Fruit fly (Drosophila melanogaster) whole organism, embryonic: ENCODE results near the gene upd2.

Experiments used
- CG10543 ChIP-seq: fragments of 200-800 bp; sonication (Bioruptor generic); optimal IDR thresholded peaks from 3 replicates; lab custom pipeline; 2017; ENCODE audit warnings: missing biosample characterization, mild to moderate bottlenecking, missing genetic modification characterization, moderate library complexity
- CG11695 ChIP-seq: fragments of 200-800 bp; sonication (Bioruptor generic); IDR thresholded peaks from 3 replicates; pipeline ENCODE4 v1.3.6; 2022; ENCODE audit warnings: missing biosample characterization, missing genetic modification characterization
- CG12104 ChIP-seq: fragments of 200-800 bp; sonication (Bioruptor generic); optimal IDR thresholded peaks from 3 replicates; lab custom pipeline; 2016; ENCODE audit warnings: missing biosample characterization, missing genetic modification characterization
- CG12155 ChIP-seq: fragments of 200-800 bp; sonication (Bioruptor generic); optimal IDR thresholded peaks from 3 replicates; lab custom pipeline; 2016; ENCODE audit warnings: missing biosample characterization, missing genetic modification characterization
- CG12219 ChIP-seq: fragments of 200-800 bp; sonication (Bioruptor generic); optimal IDR thresholded peaks from 3 replicates; lab custom pipeline; 2018; ENCODE audit warnings: missing biosample characterization, mild to moderate bottlenecking, missing genetic modification characterization
- CG12769 ChIP-seq: fragments of 200-800 bp; sonication (Bioruptor generic); optimal IDR thresholded peaks from 2 replicates; lab custom pipeline; 2019; ENCODE audit warnings: missing biosample characterization, mild to moderate bottlenecking, missing genetic modification characterization, moderate library complexity
- CG12942 ChIP-seq: fragments of 200-800 bp; sonication (Bioruptor generic); optimal IDR thresholded peaks from 3 replicates; lab custom pipeline; 2016; ENCODE audit warnings: missing biosample characterization, missing genetic modification characterization
- CG14965 ChIP-seq: fragments of 200-800 bp; sonication (Bioruptor generic); optimal IDR thresholded peaks from 2 replicates; lab custom pipeline; 2016; ENCODE audit warnings: missing biosample characterization, missing genetic modification characterization, borderline replicate concordance
- CG2199 ChIP-seq: fragments of 200-800 bp; sonication (Bioruptor generic); IDR thresholded peaks from 3 replicates; pipeline ENCODE4 v1.3.6; 2022; ENCODE audit warnings: missing biosample characterization, missing genetic modification characterization
- CG3163 ChIP-seq: fragments of 200-800 bp; sonication (Bioruptor generic); optimal IDR thresholded peaks from 3 replicates; lab custom pipeline; 2016; ENCODE audit warnings: missing biosample characterization, missing genetic modification characterization
- CG34224 ChIP-seq: fragments of 200-800 bp; sonication (Bioruptor generic); IDR thresholded peaks from 3 replicates; pipeline ENCODE4 v1.3.6; 2022; ENCODE audit warnings: missing biosample characterization, missing genetic modification characterization; ENCODE audit not compliant: partially characterized antibody
- CG34376 ChIP-seq: fragments of 200-800 bp; sonication (Bioruptor generic); optimal IDR thresholded peaks from 2 replicates; lab custom pipeline; 2018; ENCODE audit warnings: missing biosample characterization, mild to moderate bottlenecking, missing genetic modification characterization
- CG34422 ChIP-seq: fragments of 200-800 bp; sonication (Bioruptor generic); IDR thresholded peaks from 3 replicates; pipeline ENCODE4 v1.3.6; 2022; ENCODE audit warnings: missing biosample characterization, missing genetic modification characterization
- CG6175 ChIP-seq: fragments of 200-800 bp; sonication (Bioruptor generic); IDR thresholded peaks from 3 replicates; pipeline ENCODE4 v1.3.6; 2022; ENCODE audit warnings: missing biosample characterization, missing genetic modification characterization
- CG7372 ChIP-seq: fragments of 200-800 bp; sonication (Bioruptor generic); IDR thresholded peaks from 2 replicates; pipeline ENCODE4 v1.3.6; 2022; ENCODE audit warnings: missing biosample characterization, missing genetic modification characterization
- CG8290 ChIP-seq, 3 experiments: fragments of 200-800 bp; sonication (Bioruptor generic); optimal IDR thresholded peaks; 2 replicates each; lab custom pipeline; 2016 to 2019; ENCODE audit warnings: missing biosample characterization in 3 of 3, missing genetic modification characterization in 3 of 3, mild to moderate bottlenecking in 2 of 3, moderate library complexity in 1 of 3
- CG9727 ChIP-seq: fragments of 200-800 bp; sonication (Bioruptor generic); optimal IDR thresholded peaks from 3 replicates; lab custom pipeline; 2017; ENCODE audit warnings: missing biosample characterization, mild to moderate bottlenecking, missing genetic modification characterization
- Dbx ChIP-seq: fragments of 200-800 bp; sonication (Bioruptor generic); IDR thresholded peaks from 3 replicates; pipeline ENCODE4 v1.3.6; 2022; ENCODE audit warnings: missing biosample characterization, missing genetic modification characterization
- Dfd ChIP-seq, 2 experiments: fragments of >200 bp; optimal IDR thresholded peaks; 2 replicates each; lab custom pipeline; 2017; ENCODE audit warnings: missing biosample characterization in 2 of 2, missing genetic modification characterization in 2 of 2
- Doc3 ChIP-seq: fragments of 200-800 bp; sonication (Bioruptor generic); IDR thresholded peaks from 3 replicates; pipeline ENCODE4 v1.3.6; 2022; ENCODE audit warnings: missing biosample characterization, missing genetic modification characterization; ENCODE audit not compliant: partially characterized antibody
- Ets65A ChIP-seq: fragments of 200-800 bp; sonication (Bioruptor generic); peaks from one replicate; lab custom pipeline; 2016; ENCODE audit warnings: missing biosample characterization, missing genetic modification characterization
- HmgZ ChIP-seq: fragments of 200-800 bp; sonication (Bioruptor generic); optimal IDR thresholded peaks from 2 replicates; lab custom pipeline; 2018; ENCODE audit warnings: missing biosample characterization, mild to moderate bottlenecking, missing genetic modification characterization
- Hr78 ChIP-seq, 2 experiments: fragments of 200-800 bp in 1 of 2; fragments of >200 bp in 1 of 2; sonication (Bioruptor generic) in 1 of 2; optimal IDR thresholded peaks; 2 replicates each; lab custom pipeline; 2017 to 2019; ENCODE audit warnings: missing biosample characterization in 2 of 2, missing genetic modification characterization in 2 of 2, mild to moderate bottlenecking in 1 of 2, moderate library complexity in 1 of 2
- Med ChIP-seq: fragments of 200-800 bp; sonication (Bioruptor generic); peaks from one replicate; lab custom pipeline; 2016; ENCODE audit warnings: missing biosample characterization, missing genetic modification characterization, mild to moderate bottlenecking, inconsistent platforms, moderate library complexity
- Nf-YC ChIP-seq: fragments of 200-800 bp; optimal IDR thresholded peaks from 3 replicates; lab custom pipeline; 2019; ENCODE audit warnings: missing biosample characterization, mild to moderate bottlenecking, missing genetic modification characterization, moderate library complexity
- Pdp1 ChIP-seq, 2 experiments: fragments of 200-800 bp; sonication (Bioruptor generic); optimal IDR thresholded peaks; 3 replicates each; lab custom pipeline; 2016; ENCODE audit warnings: missing biosample characterization in 2 of 2, missing genetic modification characterization in 2 of 2, mild to moderate bottlenecking in 1 of 2, moderate library complexity in 1 of 2
- Scr ChIP-seq: fragments of 200-800 bp; sonication (Bioruptor generic); IDR thresholded peaks from 2 replicates; pipeline ENCODE4 v1.3.6; 2022; ENCODE audit warnings: missing biosample characterization, missing genetic modification characterization; ENCODE audit not compliant: partially characterized antibody
- az2 ChIP-seq: fragments of 200-800 bp; sonication (Bioruptor generic); optimal IDR thresholded peaks from 3 replicates; lab custom pipeline; 2016; ENCODE audit warnings: missing biosample characterization, missing genetic modification characterization
- cg ChIP-seq: fragments of 200-800 bp; sonication (Bioruptor generic); optimal IDR thresholded peaks from 3 replicates; lab custom pipeline; 2019; ENCODE audit warnings: missing biosample characterization, mild to moderate bottlenecking, missing genetic modification characterization, moderate library complexity
- crol ChIP-seq: fragments of 200-800 bp; sonication (Bioruptor generic); IDR thresholded peaks from 2 replicates; pipeline ENCODE4 v1.3.6; 2022; ENCODE audit warnings: missing biosample characterization, missing genetic modification characterization
- dmrt11E ChIP-seq: fragments of 200-800 bp; sonication (Bioruptor generic); optimal IDR thresholded peaks from 3 replicates; lab custom pipeline; 2018; ENCODE audit warnings: missing biosample characterization, mild to moderate bottlenecking, missing genetic modification characterization, moderate library complexity
- exex ChIP-seq: fragments of 200-800 bp; sonication (Bioruptor generic); optimal IDR thresholded peaks from 4 replicates; lab custom pipeline; 2018; ENCODE audit warnings: missing biosample characterization, mild to moderate bottlenecking, missing genetic modification characterization, moderate library complexity
- kay ChIP-seq: fragments of 200-800 bp; sonication (Bioruptor generic); optimal IDR thresholded peaks from 2 replicates; lab custom pipeline; 2016; ENCODE audit warnings: missing biosample characterization, missing genetic modification characterization
- lilli ChIP-seq: fragments of 200-800 bp; sonication (Bioruptor generic); optimal IDR thresholded peaks from 3 replicates; lab custom pipeline; 2016; ENCODE audit warnings: missing biosample characterization, missing genetic modification characterization
- mirr ChIP-seq: fragments of 200-800 bp; sonication (Bioruptor generic); optimal IDR thresholded peaks from 3 replicates; lab custom pipeline; 2018; ENCODE audit warnings: missing biosample characterization, mild to moderate bottlenecking, missing genetic modification characterization
- mld ChIP-seq: fragments of 200-800 bp; sonication (Bioruptor generic); IDR thresholded peaks from 3 replicates; pipeline ENCODE4 v1.3.6; 2022; ENCODE audit warnings: missing biosample characterization, missing genetic modification characterization; ENCODE audit not compliant: partially characterized antibody
- pan ChIP-seq, 4 experiments: fragments of >200 bp in 3 of 4; fragments of 200-800 bp in 1 of 4; sonication (Bioruptor generic) in 1 of 4; optimal IDR thresholded peaks in 3 of 4; IDR thresholded peaks in 1 of 4; 2 replicates each; pipeline versions ENCODE4 v1.3.6 to Lab custom; 2017 to 2022; ENCODE audit warnings: missing biosample characterization in 2 of 4, missing genetic modification characterization in 2 of 4, mixed read lengths in 1 of 4
- rib ChIP-seq: fragments of 200-800 bp; sonication (Bioruptor generic); IDR thresholded peaks from 2 replicates; pipeline ENCODE4 v1.3.6; 2022; ENCODE audit warnings: missing biosample characterization, missing genetic modification characterization
- sd ChIP-seq: fragments of 200-800 bp; sonication (Bioruptor generic); optimal IDR thresholded peaks from 3 replicates; lab custom pipeline; 2018; ENCODE audit warnings: missing biosample characterization, mild to moderate bottlenecking, missing genetic modification characterization, moderate library complexity
- sens ChIP-seq: fragments of 200-800 bp; sonication (Bioruptor generic); peaks from one replicate; lab custom pipeline; 2016; ENCODE audit warnings: missing biosample characterization, missing genetic modification characterization
- shn ChIP-seq: fragments of 200-800 bp; sonication (Bioruptor generic); optimal IDR thresholded peaks from 3 replicates; lab custom pipeline; 2016; ENCODE audit warnings: missing biosample characterization, missing genetic modification characterization
- sim ChIP-seq: fragments of 200-800 bp; sonication (Bioruptor generic); IDR thresholded peaks from 2 replicates; pipeline ENCODE4 v1.3.6; 2022; ENCODE audit warnings: missing biosample characterization, missing genetic modification characterization
- sna ChIP-seq: fragments of 200-800 bp; sonication (Bioruptor generic); IDR thresholded peaks from 2 replicates; pipeline ENCODE4 v1.3.6; 2022; ENCODE audit warnings: missing biosample characterization, missing genetic modification characterization; ENCODE audit not compliant: partially characterized antibody
- stc ChIP-seq: fragments of 200-800 bp; sonication (Bioruptor generic); IDR thresholded peaks from 2 replicates; pipeline ENCODE4 v1.3.6; 2022; ENCODE audit warnings: missing biosample characterization, missing genetic modification characterization
- unc-4 ChIP-seq: fragments of 200-800 bp; sonication (Bioruptor generic); IDR thresholded peaks from 2 replicates; pipeline ENCODE4 v1.3.6; 2022; ENCODE audit warnings: missing biosample characterization, missing genetic modification characterization; ENCODE audit not compliant: partially characterized antibody
- yki ChIP-seq: fragments of >200 bp; optimal IDR thresholded peaks from 3 replicates; lab custom pipeline; 2018
- z ChIP-seq: fragments of 200-800 bp; sonication (Bioruptor generic); IDR thresholded peaks from 3 replicates; pipeline ENCODE4 v1.3.6; 2022; ENCODE audit warnings: missing biosample characterization, missing genetic modification characterization

Gene upd2

DNA sequence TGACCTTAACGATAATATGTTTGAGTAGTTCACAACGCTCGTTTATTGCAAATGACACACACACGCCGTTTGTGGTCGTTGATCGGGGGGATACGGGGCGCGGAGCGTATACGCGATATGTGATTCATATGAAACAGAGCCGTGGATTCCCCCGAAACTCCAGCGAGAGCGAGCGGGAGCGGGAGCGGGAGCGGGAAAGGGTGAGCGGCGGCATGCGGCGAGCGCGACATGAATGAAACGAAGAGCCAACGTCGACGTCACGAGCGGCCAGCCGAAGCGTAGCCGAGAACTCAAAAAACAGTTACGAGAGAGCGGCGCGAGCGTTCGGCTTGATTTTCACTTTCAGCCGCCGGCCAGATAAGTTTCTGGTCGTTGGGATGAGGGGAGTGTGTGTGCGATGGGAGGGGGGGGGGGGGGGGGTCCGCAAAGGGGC lies 39.3 kb upstream of the upd2 start (continued):
- peak; percentile 82 for TF ChIP-seq Med (GFP tag; lab: Kevin White, UChicago)
- no peak for TF ChIP-seq Doc3 (GFP tag; lab: Robert Waterston, UW)
- TF ChIP-seq pan (optimal IDR thresholded peaks at IDR 0.05; lab: Kevin White, UChicago): no peak
- peak in 1 of 2 experiments; percentile 50 for TF ChIP-seq pan (GFP tag; optimal IDR thresholded peaks at IDR 0.05 in 1 of 2, IDR thresholded peaks at IDR 0.05 in 1 of 2)
- TF ChIP-seq CG3163 (GFP tag; lab: Kevin White, UChicago): no peak
- no peak for TF ChIP-seq lilli (GFP tag; lab: Kevin White, UChicago)
- TF ChIP-seq cg: peak; percentile 58
- TF ChIP-seq Dfd (GFP tag; optimal IDR thresholded peaks at IDR 0.05; lab: Kevin White, UChicago): no peak
- peak; percentile 80 for TF ChIP-seq CG12155
- peak; percentile 27; the same call in 1 of the 3 replicates for TF ChIP-seq CG34422
- TF ChIP-seq shn (GFP tag; lab: Kevin White, UChicago): peak; percentile 97
- peak in 1 of 2 experiments; percentile 78 for TF ChIP-seq Hr78 (GFP tag; optimal IDR thresholded peaks at IDR 0.05; lab: Kevin White, UChicago)
- TF ChIP-seq sna (GFP tag; lab: Robert Waterston, UW): peak; percentile 33; the same call in 1 of the 2 replicates
- no peak for TF ChIP-seq sim (GFP tag; lab: Robert Waterston, UW)
- TF ChIP-seq mld (GFP tag; lab: Robert Waterston, UW): no peak
- 0 out of 2 replicates have a peak, but pooled peaks have one; percentile 24 for TF ChIP-seq unc-4 (GFP tag; lab: Robert Waterston, UW)
- peak; percentile 85 for TF ChIP-seq CG12769 (tag; lab: Kevin White, UChicago)
- TF ChIP-seq mirr (GFP tag; lab: Kevin White, UChicago): peak; percentile 81
- TF ChIP-seq az2 (GFP tag; lab: Kevin White, UChicago): no peak
- TF ChIP-seq rib (GFP tag; lab: Robert Waterston, UW): 0 out of 2 replicates have a peak, but pooled peaks have one; percentile 52
- TF ChIP-seq sens: peak; percentile 59
- TF ChIP-seq CG7372 (GFP tag; lab: Robert Waterston, UW): peak; percentile 24; the same call in 1 of the 2 replicates
- TF ChIP-seq Pdp1 (GFP tag; optimal IDR thresholded peaks at IDR 0.05; lab: Kevin White, UChicago): peak in 1 of 2 experiments; percentile 20
- no peak for TF ChIP-seq dmrt11E (tag; lab: Kevin White, UChicago)
- no peak for TF ChIP-seq CG14965 (GFP tag; lab: Kevin White, UChicago)
- TF ChIP-seq CG11695 (GFP tag; lab: Robert Waterston, UW): no peak
- TF ChIP-seq yki (lab: Kevin White, UChicago): peak; percentile 39
- peak; percentile 99 for TF ChIP-seq crol (GFP tag; lab: Robert Waterston, UW)
- no peak for TF ChIP-seq stc
- TF ChIP-seq CG34224: peak; percentile 49; the same call in 2 of the 3 replicates
- TF ChIP-seq HmgZ (tag; lab: Kevin White, UChicago): peak; percentile 29
- peak; percentile 81 for TF ChIP-seq CG10543 (GFP tag; lab: Kevin White, UChicago)
- peak; percentile 99 for TF ChIP-seq kay (GFP tag; lab: Kevin White, UChicago)
- no peak for TF ChIP-seq CG8290 (GFP tag; optimal IDR thresholded peaks at IDR 0.05; lab: Kevin White, UChicago)
- peak in 1 of 2 experiments; percentile 26 for TF ChIP-seq CG8290 (tag; optimal IDR thresholded peaks at IDR 0.05; lab: Kevin White, UChicago)
- TF ChIP-seq Ets65A (GFP tag; lab: Kevin White, UChicago): peak; percentile 20
- peak; percentile 27; the same call in 1 of the 2 replicates for TF ChIP-seq Scr (GFP tag; lab: Robert Waterston, UW)
- no peak for TF ChIP-seq CG12942 (GFP tag; lab: Kevin White, UChicago)
- TF ChIP-seq CG6175: peak; percentile 55; the same call in 1 of the 3 replicates
- peak; percentile 17; the same call in 1 of the 3 replicates for TF ChIP-seq Dbx
- TF ChIP-seq exex (tag; lab: Kevin White, UChicago): peak; percentile 67
- TF ChIP-seq sd: peak; percentile 90
- TF ChIP-seq CG9727 (GFP tag; lab: Kevin White, UChicago): no peak
- TF ChIP-seq CG12219 (GFP tag; lab: Kevin White, UChicago): no peak
- peak; percentile 78 for TF ChIP-seq Nf-YC (tag; lab: Kevin White, UChicago)
- peak; percentile 84 for TF ChIP-seq z (GFP tag; lab: Robert Waterston, UW)
- 0 out of 3 replicates have a peak, but pooled peaks have one; percentile 47 for TF ChIP-seq CG2199 (GFP tag; lab: Robert Waterston, UW)
- TF ChIP-seq CG34376 (GFP tag; lab: Kevin White, UChicago): peak; percentile 43
- no peak for TF ChIP-seq CG12104 (GFP tag; lab: Kevin White, UChicago)
